Worm (Caenorhabditis elegans) whole organism, L2 larva: ENCODE results near the gene tbx-37.

Experiments
- C34F6.9 ChIP-seq: fragments of 150-350 bp; optimal IDR thresholded peaks from 2 replicates; lab custom pipeline; 2014; ENCODE audit warnings: missing biosample characterization, missing genetic modification characterization
- aly-2 ChIP-seq: fragments of 150-350 bp; optimal IDR thresholded peaks from 2 replicates; lab custom pipeline; 2014; ENCODE audit warnings: missing biosample characterization, missing genetic modification characterization
- blmp-1 ChIP-seq: sonication (generic microtip); optimal IDR thresholded peaks from 2 replicates; lab custom pipeline; 2017; ENCODE audit warnings: missing genetic modification characterization, mild to moderate bottlenecking, missing compliant biosample characterization, antibody characterized with exemption, moderate library complexity; ENCODE audit not compliant: insufficient read depth
- ceh-16 ChIP-seq: fragments of 150-350 bp; optimal IDR thresholded peaks from 2 replicates; lab custom pipeline; 2014; ENCODE audit warnings: missing biosample characterization, missing genetic modification characterization
- elt-3 ChIP-seq: sonication (generic microtip); optimal IDR thresholded peaks from 2 replicates; lab custom pipeline; 2017; ENCODE audit warnings: missing biosample characterization, missing genetic modification characterization
- fos-1 ChIP-seq: fragments of 150-350 bp; optimal IDR thresholded peaks from 2 replicates; lab custom pipeline; 2014; ENCODE audit warnings: missing biosample characterization, missing genetic modification characterization
- gmeb-1 ChIP-seq: fragments of 150-350 bp; optimal IDR thresholded peaks from 2 replicates; lab custom pipeline; 2014; ENCODE audit warnings: missing biosample characterization, missing genetic modification characterization
- lin-13 ChIP-seq: fragments of 150-350 bp; optimal IDR thresholded peaks from 2 replicates; lab custom pipeline; 2014; ENCODE audit warnings: missing biosample characterization, missing genetic modification reagents, missing genetic modification characterization
- mdl-1 ChIP-seq, 2 experiments: fragments of 150-350 bp in 1 of 2; sonication (generic microtip) in 1 of 2; optimal IDR thresholded peaks; 2 replicates each; lab custom pipeline; 2017; ENCODE audit warnings: missing biosample characterization in 2 of 2, missing genetic modification characterization in 2 of 2
- nhr-237 ChIP-seq: fragments of 150-350 bp; optimal IDR thresholded peaks from 2 replicates; lab custom pipeline; 2014; ENCODE audit warnings: missing biosample characterization, missing genetic modification characterization
- sem-4 ChIP-seq: fragments of 150-350 bp; optimal IDR thresholded peaks from 2 replicates; lab custom pipeline; 2014; ENCODE audit warnings: missing biosample characterization, missing genetic modification reagents, missing genetic modification characterization

DNA sequence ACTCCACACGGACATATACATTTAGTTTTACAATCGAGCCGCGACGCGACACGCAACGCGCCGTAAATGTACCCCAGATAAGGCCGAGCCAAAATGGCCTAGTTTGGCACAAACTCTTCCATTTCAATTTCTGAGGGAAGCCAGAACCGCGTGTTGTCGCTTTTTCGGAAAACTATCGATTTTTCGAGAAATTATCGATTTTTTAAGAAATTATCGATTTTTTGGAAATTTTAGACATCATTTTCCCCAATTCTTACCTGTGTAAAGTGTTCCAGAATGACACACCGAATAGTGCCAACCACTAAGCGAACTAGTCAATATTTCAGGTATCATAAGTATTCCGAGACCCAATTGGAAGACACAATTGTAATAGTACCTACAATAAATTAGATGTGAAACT, 4.5 kb upstream of the tbx-37 start:
- TF ChIP-seq lin-13 (GFP tag; lab: Kevin White, UChicago) (no peak), mdl-1 (tag; optimal IDR thresholded peaks at IDR 0.05; lab: Kevin White, UChicago) (no peak), C34F6.9 (tag; lab: Kevin White, UChicago) (no peak), nhr-237 (tag; lab: Kevin White, UChicago) (no peak), elt-3 (tag; lab: Kevin White, UChicago) (no peak), fos-1 (tag; lab: Kevin White, UChicago) (no peak), blmp-1 (tag; lab: Kevin White, UChicago) (no peak), gmeb-1 (no peak), sem-4 (tag; lab: Kevin White, UChicago) (no peak), aly-2 (tag; lab: Kevin White, UChicago) (no peak), ceh-16 (no peak)
